4 worm cellular contexts compared by ENCODE assay signal in genomic region chrX:13144975-13145618, ce11.
TF ChIP-seq lines count a peak whose summit lies in the region.

No protein-coding gene starts in this region.

TF ChIP-seq in whole organism, L2 larva, 48 proteins besides CTCF, POLR2A, EP300 and RAD21 (continued from another document):
- peak; percentile 96 for TF ChIP-seq nhr-25 (tag; optimal IDR thresholded peaks at IDR 0.05; lab: Kevin White, UChicago)
- TF ChIP-seq sma-9 (GFP tag; optimal IDR thresholded peaks at IDR 0.05; lab: Kevin White, UChicago): peak; percentile 95
- TF ChIP-seq sma-9 (tag; optimal IDR thresholded peaks at IDR 0.05; lab: Kevin White, UChicago): no peak
- peak; percentile 90 for TF ChIP-seq nhr-6 (tag; optimal IDR thresholded peaks at IDR 0.05; lab: Kevin White, UChicago)
- TF ChIP-seq R02D3.7 (tag; optimal IDR thresholded peaks at IDR 0.05; lab: Kevin White, UChicago): no peak
- TF ChIP-seq F13H6.1 (tag; optimal IDR thresholded peaks at IDR 0.05; lab: Kevin White, UChicago): peak; percentile 98
- TF ChIP-seq elt-1 (tag; optimal IDR thresholded peaks at IDR 0.05; lab: Kevin White, UChicago): peak; percentile 12
- peak; percentile 92 for TF ChIP-seq ztf-4 (tag; optimal IDR thresholded peaks at IDR 0.05; lab: Kevin White, UChicago)
- no peak for TF ChIP-seq dmd-4 (tag; optimal IDR thresholded peaks at IDR 0.05; lab: Kevin White, UChicago)
- TF ChIP-seq mab-5 (tag; optimal IDR thresholded peaks at IDR 0.05; lab: Kevin White, UChicago): peak; percentile 95
- TF ChIP-seq nhr-11 (tag; optimal IDR thresholded peaks at IDR 0.05; lab: Kevin White, UChicago): peak; percentile 62
- TF ChIP-seq ama-1 (optimal IDR thresholded peaks at IDR 0.05; lab: Kevin White, UChicago): peak; percentile 97
- no peak for TF ChIP-seq elt-3 (tag; optimal IDR thresholded peaks at IDR 0.05; lab: Kevin White, UChicago)
- TF ChIP-seq unc-39 (tag; optimal IDR thresholded peaks at IDR 0.05; lab: Kevin White, UChicago): peak; percentile 95
- peak; percentile 96 for TF ChIP-seq crh-2 (tag; optimal IDR thresholded peaks at IDR 0.05; lab: Kevin White, UChicago)
- TF ChIP-seq C34F6.9 (tag; optimal IDR thresholded peaks at IDR 0.05; lab: Kevin White, UChicago): peak; percentile 97
- TF ChIP-seq nhr-129 (tag; optimal IDR thresholded peaks at IDR 0.05; lab: Kevin White, UChicago): peak; percentile 97
- TF ChIP-seq fos-1 (tag; optimal IDR thresholded peaks at IDR 0.05; lab: Kevin White, UChicago): peak; percentile 95
- peak; percentile 92 for TF ChIP-seq lin-13 (GFP tag; optimal IDR thresholded peaks at IDR 0.05; lab: Kevin White, UChicago)
- TF ChIP-seq mdl-1 (tag; optimal IDR thresholded peaks at IDR 0.05; lab: Kevin White, UChicago): peak; percentile 93 to 99
- TF ChIP-seq Y55F3AM.14 (GFP tag; optimal IDR thresholded peaks at IDR 0.05; lab: Kevin White, UChicago): peak; percentile 79
- no peak for TF ChIP-seq aly-2 (tag; optimal IDR thresholded peaks at IDR 0.05; lab: Kevin White, UChicago)
- peak; percentile 77 for TF ChIP-seq unc-62 (GFP tag; optimal IDR thresholded peaks at IDR 0.05; lab: Kevin White, UChicago)
- TF ChIP-seq ceh-82 (tag; optimal IDR thresholded peaks at IDR 0.05; lab: Kevin White, UChicago): peak; percentile 80
- TF ChIP-seq lsy-2 (tag; optimal IDR thresholded peaks at IDR 0.05; lab: Kevin White, UChicago): peak; percentile 78 to 92
- no peak for TF ChIP-seq ztf-1 (GFP tag; conservative IDR thresholded peaks at IDR 0.05; lab: Robert Waterston, UW)
TF ChIP-seq in whole organism, L2 larva: peak in this region for 35.

TF ChIP-seq in whole organism, L4 larva, 104 proteins besides CTCF, POLR2A, EP300 and RAD21 (continued from another document and continues in another):
- TF ChIP-seq zfp-2 (tag; optimal IDR thresholded peaks at IDR 0.05; lab: Kevin White, UChicago): peak; percentile 69
- TF ChIP-seq nhr-77 (tag; optimal IDR thresholded peaks at IDR 0.05; lab: Kevin White, UChicago): peak; percentile 86
- peak; percentile 85; the same call in 1 of the 2 replicates for TF ChIP-seq php-3 (GFP tag; IDR thresholded peaks at IDR 0.05; lab: Robert Waterston, UW)
- no peak for TF ChIP-seq Y75B8A.6 (GFP tag; IDR thresholded peaks at IDR 0.05; lab: Robert Waterston, UW)
- no peak for TF ChIP-seq nhr-111 (GFP tag; optimal IDR thresholded peaks at IDR 0.05; lab: Kevin White, UChicago)
- TF ChIP-seq spr-1 (tag; optimal IDR thresholded peaks at IDR 0.05; lab: Kevin White, UChicago): peak; percentile 88
- peak; percentile 90 for TF ChIP-seq mxl-3 (GFP tag; optimal IDR thresholded peaks at IDR 0.05; lab: Kevin White, UChicago)
- TF ChIP-seq ztf-11 (tag; optimal IDR thresholded peaks at IDR 0.05; lab: Kevin White, UChicago): no peak
- peak; percentile 81 for TF ChIP-seq lin-13 (GFP tag; optimal IDR thresholded peaks at IDR 0.05; lab: Kevin White, UChicago)
- peak; percentile 97 to 100 for TF ChIP-seq mdl-1 (tag; optimal IDR thresholded peaks at IDR 0.05; lab: Kevin White, UChicago)
- no peak; the same call in 1 of the 2 replicates for TF ChIP-seq zfp-3 (GFP tag; conservative IDR thresholded peaks at IDR 0.05; lab: Robert Waterston, UW)
- TF ChIP-seq lin-38 (GFP tag; IDR thresholded peaks at IDR 0.05; lab: Robert Waterston, UW): peak; percentile 58
- peak; percentile 91 for TF ChIP-seq nhr-10 (tag; optimal IDR thresholded peaks at IDR 0.05; lab: Kevin White, UChicago)
- TF ChIP-seq dmd-9 (GFP tag; IDR thresholded peaks at IDR 0.05; lab: Robert Waterston, UW): peak; percentile 79
- TF ChIP-seq pqm-1 (tag; optimal IDR thresholded peaks at IDR 0.05; lab: Kevin White, UChicago): peak; percentile 24
- TF ChIP-seq ceh-32 (tag; optimal IDR thresholded peaks at IDR 0.05; lab: Kevin White, UChicago; ENCODE audit: poor library complexity): peak; percentile 77
- TF ChIP-seq daf-16 (GFP tag; optimal IDR thresholded peaks at IDR 0.05; lab: Kevin White, UChicago): peak; percentile 67 to 72
- peak; percentile 86 for TF ChIP-seq daf-16 (tag; optimal IDR thresholded peaks at IDR 0.05; lab: Kevin White, UChicago)
- peak; percentile 97 for TF ChIP-seq ctbp-1 (GFP tag; IDR thresholded peaks at IDR 0.05; lab: Robert Waterston, UW)
- TF ChIP-seq lsy-2 (tag; optimal IDR thresholded peaks at IDR 0.05; lab: Kevin White, UChicago): peak; percentile 87 to 91
- TF ChIP-seq ZK337.2 (GFP tag; IDR thresholded peaks at IDR 0.05; lab: Robert Waterston, UW): 0 out of 2 replicates have a peak, but pooled peaks have one; percentile 16
- no peak for TF ChIP-seq ceh-62 (tag; optimal IDR thresholded peaks at IDR 0.05; lab: Kevin White, UChicago)
- no peak for TF ChIP-seq lin-15B (tag; optimal IDR thresholded peaks at IDR 0.05; lab: Kevin White, UChicago)
- no peak for TF ChIP-seq daf-8 (GFP tag; IDR thresholded peaks at IDR 0.05; lab: Robert Waterston, UW)
- TF ChIP-seq dmd-6 (GFP tag; IDR thresholded peaks at IDR 0.05; lab: Robert Waterston, UW): peak; percentile 96
- TF ChIP-seq D1046.2 (GFP tag; IDR thresholded peaks at IDR 0.05; lab: Robert Waterston, UW): no peak
- peak; percentile 91 for TF ChIP-seq egl-27 (tag; optimal IDR thresholded peaks at IDR 0.05; lab: Kevin White, UChicago)
- TF ChIP-seq unc-39 (tag; optimal IDR thresholded peaks at IDR 0.05; lab: Kevin White, UChicago): no peak
- peak; percentile 67 for TF ChIP-seq lim-7 (GFP tag; IDR thresholded peaks at IDR 0.05; lab: Robert Waterston, UW)
- TF ChIP-seq egl-43 (GFP tag; IDR thresholded peaks at IDR 0.05; lab: Robert Waterston, UW): peak; percentile 98
- TF ChIP-seq daf-12 (tag; optimal IDR thresholded peaks at IDR 0.05; lab: Kevin White, UChicago): no peak
- peak; percentile 89 for TF ChIP-seq tra-1 (GFP tag; IDR thresholded peaks at IDR 0.05; lab: Robert Waterston, UW)
- TF ChIP-seq hif-1 (tag; optimal IDR thresholded peaks at IDR 0.05; lab: Kevin White, UChicago): peak; percentile 73 to 94
- TF ChIP-seq gei-8 (GFP tag; optimal IDR thresholded peaks at IDR 0.05; lab: Kevin White, UChicago): peak; percentile 72
- peak; percentile 89 for TF ChIP-seq mxl-2 (GFP tag; conservative IDR thresholded peaks at IDR 0.05; lab: Robert Waterston, UW)
- TF ChIP-seq nhr-25 (tag; optimal IDR thresholded peaks at IDR 0.05; lab: Kevin White, UChicago; ENCODE audit: borderline replicate concordance, insufficient read depth): peak; percentile 79

TF ChIP-seq in whole organism, late embryonic, 69 proteins besides CTCF, POLR2A, EP300 and RAD21 (continued from another document and continues in another):
- TF ChIP-seq ceh-19 (GFP tag; optimal IDR thresholded peaks at IDR 0.05; lab: Kevin White, UChicago): peak; percentile 61
- peak; percentile 82 for TF ChIP-seq dve-1 (tag; optimal IDR thresholded peaks at IDR 0.05; lab: Kevin White, UChicago)
- TF ChIP-seq hlh-30 (tag; optimal IDR thresholded peaks at IDR 0.05; lab: Kevin White, UChicago; ENCODE audit: insufficient read depth): peak; percentile 99
- TF ChIP-seq unc-86 (tag; optimal IDR thresholded peaks at IDR 0.05; lab: Kevin White, UChicago): no peak
- peak; percentile 19 for TF ChIP-seq pqm-1 (tag; optimal IDR thresholded peaks at IDR 0.05; lab: Kevin White, UChicago)
- TF ChIP-seq hlh-6 (tag; optimal IDR thresholded peaks at IDR 0.05; lab: Kevin White, UChicago): peak; percentile 71
- TF ChIP-seq lim-6 (tag; optimal IDR thresholded peaks at IDR 0.05; lab: Kevin White, UChicago): peak; percentile 51
- TF ChIP-seq nhr-11 (tag; optimal IDR thresholded peaks at IDR 0.05; lab: Kevin White, UChicago): no peak
- TF ChIP-seq ttx-3 (tag; optimal IDR thresholded peaks at IDR 0.05; lab: Kevin White, UChicago): peak; percentile 27
- peak; percentile 97 for TF ChIP-seq ceh-18 (tag; optimal IDR thresholded peaks at IDR 0.05; lab: Kevin White, UChicago)
- TF ChIP-seq C38D4.7 (GFP tag; optimal IDR thresholded peaks at IDR 0.05; lab: Kevin White, UChicago): peak; percentile 17
- peak; percentile 27 for TF ChIP-seq fkh-6 (tag; optimal IDR thresholded peaks at IDR 0.05; lab: Kevin White, UChicago)
- peak; percentile 38 for TF ChIP-seq ceh-6 (GFP tag; optimal IDR thresholded peaks at IDR 0.05; lab: Kevin White, UChicago)
- peak; percentile 67 for TF ChIP-seq C08G9.2 (tag; optimal IDR thresholded peaks at IDR 0.05; lab: Kevin White, UChicago)
- TF ChIP-seq hlh-13 (GFP tag; optimal IDR thresholded peaks at IDR 0.05; lab: Kevin White, UChicago): no peak
- TF ChIP-seq nfya-1 (tag; optimal IDR thresholded peaks at IDR 0.05; lab: Kevin White, UChicago): peak; percentile 93
- peak; percentile 42 for TF ChIP-seq ztf-16 (tag; optimal IDR thresholded peaks at IDR 0.05; lab: Kevin White, UChicago)
- no peak for TF ChIP-seq ceh-30 (tag; optimal IDR thresholded peaks at IDR 0.05; lab: Kevin White, UChicago)
- no peak for TF ChIP-seq ceh-24 (tag; optimal IDR thresholded peaks at IDR 0.05; lab: Kevin White, UChicago)
- TF ChIP-seq ceh-34 (tag; optimal IDR thresholded peaks at IDR 0.05; lab: Kevin White, UChicago): peak; percentile 99
- TF ChIP-seq K09A11.1 (tag; optimal IDR thresholded peaks at IDR 0.05; lab: Kevin White, UChicago; ENCODE audit: insufficient read depth): no peak
- peak; percentile 62 for TF ChIP-seq pat-9 (tag; optimal IDR thresholded peaks at IDR 0.05; lab: Kevin White, UChicago)
- TF ChIP-seq ahr-1 (tag; optimal IDR thresholded peaks at IDR 0.05; lab: Kevin White, UChicago): no peak
- peak; percentile 36 for TF ChIP-seq madf-2 (tag; optimal IDR thresholded peaks at IDR 0.05; lab: Kevin White, UChicago)
- peak; percentile 26 for TF ChIP-seq fax-1 (tag; optimal IDR thresholded peaks at IDR 0.05; lab: Kevin White, UChicago)
- no peak for TF ChIP-seq sox-4 (tag; optimal IDR thresholded peaks at IDR 0.05; lab: Kevin White, UChicago)
- TF ChIP-seq odd-2 (tag; optimal IDR thresholded peaks at IDR 0.05; lab: Kevin White, UChicago): no peak
- no peak for TF ChIP-seq elt-2 (tag; optimal IDR thresholded peaks at IDR 0.05; lab: Kevin White, UChicago)
- peak; percentile 63 for TF ChIP-seq eyg-1 (tag; optimal IDR thresholded peaks at IDR 0.05; lab: Kevin White, UChicago)
- peak; percentile 17 for TF ChIP-seq tbx-7 (tag; optimal IDR thresholded peaks at IDR 0.05; lab: Kevin White, UChicago)
- no peak for TF ChIP-seq fkh-10 (GFP tag; optimal IDR thresholded peaks at IDR 0.05; lab: Kevin White, UChicago)
- peak; percentile 63 for TF ChIP-seq pag-3 (tag; optimal IDR thresholded peaks at IDR 0.05; lab: Kevin White, UChicago; ENCODE audit: borderline replicate concordance)
- peak; percentile 92 for TF ChIP-seq ceh-22 (tag; optimal IDR thresholded peaks at IDR 0.05; lab: Kevin White, UChicago)
- TF ChIP-seq pros-1 (tag; optimal IDR thresholded peaks at IDR 0.05; lab: Kevin White, UChicago): peak; percentile 85
- peak; percentile 78 for TF ChIP-seq ceh-14 (tag; optimal IDR thresholded peaks at IDR 0.05; lab: Kevin White, UChicago)
- TF ChIP-seq Y22D7AL.16 (tag; optimal IDR thresholded peaks at IDR 0.05; lab: Kevin White, UChicago): no peak
- peak; percentile 97 for TF ChIP-seq unc-55 (GFP tag; optimal IDR thresholded peaks at IDR 0.05; lab: Kevin White, UChicago)
- peak; percentile 98 for TF ChIP-seq ceh-31 (tag; optimal IDR thresholded peaks at IDR 0.05; lab: Kevin White, UChicago)
- no peak for TF ChIP-seq T23F11.4 (GFP tag; optimal IDR thresholded peaks at IDR 0.05; lab: Kevin White, UChicago)

TF ChIP-seq in whole organism, mixed stage, embryonic, 35 proteins besides CTCF, POLR2A, EP300 and RAD21 (continued from another document):
- TF ChIP-seq ces-1 (GFP tag; optimal IDR thresholded peaks at IDR 0.05; lab: Kevin White, UChicago) (peak; percentile 62), hlh-1 (tag; optimal IDR thresholded peaks at IDR 0.05; lab: Kevin White, UChicago) (peak; percentile 65), elt-3 (tag; optimal IDR thresholded peaks at IDR 0.05; lab: Kevin White, UChicago) (peak; percentile 39), M03D4.4 (tag; optimal IDR thresholded peaks at IDR 0.05; lab: Kevin White, UChicago) (peak; percentile 63), ceh-83 (GFP tag; optimal IDR thresholded peaks at IDR 0.05; lab: Kevin White, UChicago) (peak; percentile 60), ham-2 (GFP tag; optimal IDR thresholded peaks at IDR 0.05; lab: Kevin White, UChicago) (peak; percentile 82)
TF ChIP-seq in whole organism, mixed stage, embryonic: peak in this region for 26.
